Fruit fly (Drosophila melanogaster) whole organism, embryonic: ENCODE results near the gene Gorab.

ENCODE experiments used
- Awh ChIP-seq: fragments of 200-800 bp; sonication (Bioruptor generic); IDR thresholded peaks from 2 replicates; pipeline ENCODE4, ENCODE4 v1.3.6; 2022; ENCODE audit warnings: missing biosample characterization, missing genetic modification characterization
- Bdp1 ChIP-seq: fragments of 200-800 bp; sonication (Bioruptor generic); optimal IDR thresholded peaks from 3 replicates; lab custom pipeline; 2016; ENCODE audit warnings: missing biosample characterization, missing genetic modification characterization
- Blimp-1 ChIP-seq: fragments of 200-800 bp; sonication (Bioruptor generic); optimal IDR thresholded peaks from 3 replicates; lab custom pipeline; 2018; ENCODE audit warnings: missing biosample characterization, missing genetic modification characterization, mild to moderate bottlenecking, moderate library complexity, missing genetic modification reagents
- CG10274 ChIP-seq: fragments of 200-800 bp; sonication (Bioruptor generic); optimal IDR thresholded peaks from 3 replicates; lab custom pipeline; 2017; ENCODE audit warnings: missing biosample characterization, mild to moderate bottlenecking, missing genetic modification characterization
- CG11247 ChIP-seq: fragments of 200-800 bp; sonication (Bioruptor generic); IDR thresholded peaks from 2 replicates; pipeline ENCODE4 v1.3.6; 2022; ENCODE audit warnings: missing biosample characterization, missing genetic modification characterization
- CG12769 ChIP-seq: fragments of 200-800 bp; sonication (Bioruptor generic); optimal IDR thresholded peaks from 2 replicates; lab custom pipeline; 2019; ENCODE audit warnings: missing biosample characterization, mild to moderate bottlenecking, missing genetic modification characterization, moderate library complexity
- CG13424 ChIP-seq: fragments of 200-800 bp; sonication (Bioruptor generic); optimal IDR thresholded peaks from 2 replicates; lab custom pipeline; 2019; ENCODE audit warnings: missing biosample characterization, mild to moderate bottlenecking, missing genetic modification characterization, moderate library complexity
- CG13894 ChIP-seq: fragments of 200-800 bp; sonication (Bioruptor generic); optimal IDR thresholded peaks from 3 replicates; lab custom pipeline; 2018; ENCODE audit warnings: missing biosample characterization, mild to moderate bottlenecking, missing genetic modification characterization, moderate library complexity
- CG14710 ChIP-seq: fragments of 200-800 bp; sonication (Bioruptor generic); optimal IDR thresholded peaks from 3 replicates; lab custom pipeline; 2019; ENCODE audit warnings: missing biosample characterization, mild to moderate bottlenecking, missing genetic modification characterization, moderate library complexity
- CG1647 ChIP-seq: fragments of 200-800 bp; sonication (Bioruptor generic); optimal IDR thresholded peaks from 3 replicates; lab custom pipeline; 2016; ENCODE audit warnings: missing biosample characterization, missing genetic modification characterization
- CG17568 ChIP-seq: fragments of 200-800 bp; sonication (Bioruptor generic); optimal IDR thresholded peaks from 2 replicates; lab custom pipeline; 2018; ENCODE audit warnings: missing biosample characterization, mild to moderate bottlenecking, missing genetic modification characterization, moderate library complexity
- CG18599 ChIP-seq: fragments of 200-800 bp; sonication (Bioruptor generic); optimal IDR thresholded peaks from 3 replicates; lab custom pipeline; 2017; ENCODE audit warnings: missing biosample characterization, missing genetic modification characterization, mild to moderate bottlenecking, moderate library complexity, missing genetic modification reagents
- CG2120 ChIP-seq: fragments of 200-800 bp; sonication (Bioruptor generic); optimal IDR thresholded peaks from 3 replicates; lab custom pipeline; 2016; ENCODE audit warnings: missing biosample characterization, missing genetic modification characterization
- CG2875 ChIP-seq: fragments of 200-800 bp; sonication (Bioruptor generic); optimal IDR thresholded peaks from 2 replicates; lab custom pipeline; 2017; ENCODE audit warnings: missing biosample characterization, mild to moderate bottlenecking, missing genetic modification characterization, missing genetic modification reagents
- CG32532 ChIP-seq: fragments of 200-800 bp; sonication (Bioruptor generic); IDR thresholded peaks from 2 replicates; pipeline ENCODE4 v1.3.6; 2022; ENCODE audit warnings: missing biosample characterization, missing genetic modification characterization
- CG4707 ChIP-seq: fragments of 200-800 bp; sonication (Bioruptor generic); optimal IDR thresholded peaks from 2 replicates; lab custom pipeline; 2018; ENCODE audit warnings: missing biosample characterization, mild to moderate bottlenecking, missing genetic modification characterization, moderate library complexity
- Chrac-16 ChIP-seq: fragments of 200-800 bp; sonication (Bioruptor generic); optimal IDR thresholded peaks from 3 replicates; lab custom pipeline; 2016; ENCODE audit warnings: missing biosample characterization, missing genetic modification characterization
- Dip3 ChIP-seq: fragments of 200-800 bp; sonication (Bioruptor generic); optimal IDR thresholded peaks from 3 replicates; lab custom pipeline; 2016; ENCODE audit warnings: missing biosample characterization, missing genetic modification characterization
- Fer1 ChIP-seq: fragments of 200-800 bp; sonication (Bioruptor generic); optimal IDR thresholded peaks from 2 replicates; lab custom pipeline; 2017; ENCODE audit warnings: missing biosample characterization, mild to moderate bottlenecking, missing genetic modification characterization
- Hr78 ChIP-seq, 2 experiments: fragments of 200-800 bp in 1 of 2; fragments of >200 bp in 1 of 2; sonication (Bioruptor generic) in 1 of 2; optimal IDR thresholded peaks; 2 replicates each; lab custom pipeline; 2017 to 2019; ENCODE audit warnings: missing biosample characterization in 2 of 2, missing genetic modification characterization in 2 of 2, mild to moderate bottlenecking in 1 of 2, moderate library complexity in 1 of 2
- Hsf ChIP-seq: fragments of 200-800 bp; sonication (Bioruptor generic); optimal IDR thresholded peaks from 3 replicates; lab custom pipeline; 2016; ENCODE audit warnings: missing biosample characterization, missing genetic modification characterization
- MTF-1 ChIP-seq: fragments of 200-800 bp; sonication (Bioruptor generic); optimal IDR thresholded peaks from 2 replicates; lab custom pipeline; 2018; ENCODE audit warnings: missing biosample characterization, mild to moderate bottlenecking, missing genetic modification characterization, borderline replicate concordance
- Pdp1 ChIP-seq, 2 experiments: fragments of 200-800 bp; sonication (Bioruptor generic); optimal IDR thresholded peaks; 3 replicates each; lab custom pipeline; 2016; ENCODE audit warnings: missing biosample characterization in 2 of 2, missing genetic modification characterization in 2 of 2, mild to moderate bottlenecking in 1 of 2, moderate library complexity in 1 of 2
- Spps ChIP-seq: fragments of 200-800 bp; sonication (Bioruptor generic); optimal IDR thresholded peaks from 2 replicates; lab custom pipeline; 2018; ENCODE audit warnings: missing biosample characterization, mild to moderate bottlenecking, missing genetic modification characterization
- chinmo ChIP-seq: fragments of 200-800 bp; sonication (Bioruptor generic); IDR thresholded peaks from 4 replicates; pipeline ENCODE4 v1.3.6; 2022; ENCODE audit warnings: missing biosample characterization, missing genetic modification characterization; ENCODE audit not compliant: partially characterized antibody
- chm ChIP-seq: fragments of 200-800 bp; sonication (Bioruptor generic); IDR thresholded peaks from 2 replicates; pipeline ENCODE4 v1.3.6; 2022; ENCODE audit warnings: missing biosample characterization, missing genetic modification characterization
- crp ChIP-seq, 2 experiments: fragments of 200-800 bp; sonication (Bioruptor generic); optimal IDR thresholded peaks; 2 replicates in 1 of 2; 3 replicates in 1 of 2; lab custom pipeline; 2017; ENCODE audit warnings: missing biosample characterization in 2 of 2, missing genetic modification characterization in 2 of 2, mild to moderate bottlenecking in 1 of 2, moderate library complexity in 1 of 2
- ftz-f1 ChIP-seq: fragments of 200-800 bp; sonication (Bioruptor generic); optimal IDR thresholded peaks from 2 replicates; lab custom pipeline; 2016; ENCODE audit warnings: missing biosample characterization, missing genetic modification characterization
- jumu ChIP-seq: fragments of 200-800 bp; sonication (Bioruptor generic); optimal IDR thresholded peaks from 3 replicates; lab custom pipeline; 2016; ENCODE audit warnings: missing biosample characterization, missing genetic modification characterization
- nom ChIP-seq: fragments of 200-800 bp; sonication (Bioruptor generic); optimal IDR thresholded peaks from 2 replicates; lab custom pipeline; 2017; ENCODE audit warnings: missing biosample characterization, missing genetic modification characterization, mild to moderate bottlenecking, moderate library complexity, missing genetic modification reagents
- oc ChIP-seq: fragments of 200-800 bp; sonication (Bioruptor generic); optimal IDR thresholded peaks from 2 replicates; lab custom pipeline; 2018; ENCODE audit warnings: missing biosample characterization, mild to moderate bottlenecking, missing genetic modification characterization, moderate library complexity
- pan ChIP-seq, 4 experiments: fragments of >200 bp in 3 of 4; fragments of 200-800 bp in 1 of 4; sonication (Bioruptor generic) in 1 of 4; optimal IDR thresholded peaks in 3 of 4; IDR thresholded peaks in 1 of 4; 2 replicates each; pipeline versions ENCODE4 v1.3.6 to Lab custom; 2017 to 2022; ENCODE audit warnings: missing biosample characterization in 2 of 4, missing genetic modification characterization in 2 of 4, mixed read lengths in 1 of 4
- pros ChIP-seq: fragments of 200-800 bp; sonication (Bioruptor generic); optimal IDR thresholded peaks from 3 replicates; lab custom pipeline; 2019; ENCODE audit warnings: missing biosample characterization, mild to moderate bottlenecking, missing genetic modification characterization, moderate library complexity
- ranshi ChIP-seq: fragments of 200-800 bp; sonication (Bioruptor generic); IDR thresholded peaks from 2 replicates; pipeline ENCODE4 v1.3.6; 2022; ENCODE audit warnings: missing biosample characterization, missing genetic modification characterization
- salm ChIP-seq: fragments of 200-800 bp; sonication (Bioruptor generic); optimal IDR thresholded peaks from 2 replicates; lab custom pipeline; 2018; ENCODE audit warnings: missing biosample characterization, mild to moderate bottlenecking, missing genetic modification characterization
- scrt ChIP-seq: fragments of 200-800 bp; sonication (Bioruptor generic); optimal IDR thresholded peaks from 2 replicates; lab custom pipeline; 2018; ENCODE audit warnings: missing biosample characterization, mild to moderate bottlenecking, missing genetic modification characterization, moderate library complexity
- sima ChIP-seq: fragments of 200-800 bp; sonication (Bioruptor generic); optimal IDR thresholded peaks from 2 replicates; lab custom pipeline; 2016; ENCODE audit warnings: missing biosample characterization, missing genetic modification characterization
- sisA ChIP-seq: fragments of 200-800 bp; sonication (Bioruptor generic); IDR thresholded peaks from 2 replicates; pipeline ENCODE4 v1.3.6; 2022; ENCODE audit warnings: missing biosample characterization, missing genetic modification characterization

Gorab gene

dm6 chr3L:17386612-17387382 is 41.8 kb downstream of the Gorab start (continued):
- TF ChIP-seq MTF-1 (GFP tag; lab: Kevin White, UChicago): no peak
- no peak for TF ChIP-seq CG1647 (GFP tag; lab: Kevin White, UChicago)
- TF ChIP-seq Chrac-16 (GFP tag; lab: Kevin White, UChicago): no peak
- TF ChIP-seq chm (GFP tag; lab: Robert Waterston, UW): no peak
- TF ChIP-seq Blimp-1: no peak
- TF ChIP-seq Hr78 (GFP tag; optimal IDR thresholded peaks at IDR 0.05; lab: Kevin White, UChicago): peak in 1 of 2 experiments; percentile 59
- TF ChIP-seq ranshi (GFP tag; lab: Robert Waterston, UW): no peak
- no peak for TF ChIP-seq CG17568 (GFP tag; lab: Kevin White, UChicago)
- TF ChIP-seq crp (GFP tag; optimal IDR thresholded peaks at IDR 0.05; lab: Kevin White, UChicago): no peak
- TF ChIP-seq Fer1 (GFP tag; lab: Kevin White, UChicago): no peak
- TF ChIP-seq CG2120 (GFP tag; lab: Kevin White, UChicago): no peak
- no peak for TF ChIP-seq jumu (GFP tag; lab: Kevin White, UChicago)
- no peak for TF ChIP-seq Hsf (GFP tag; lab: Kevin White, UChicago)
- TF ChIP-seq sima (GFP tag; lab: Kevin White, UChicago): no peak
- no peak for TF ChIP-seq pros
- no peak for TF ChIP-seq CG13424 (tag; lab: Kevin White, UChicago)
- peak; percentile 79; the same call in 1 of the 4 replicates for TF ChIP-seq chinmo
- TF ChIP-seq Spps (tag; lab: Kevin White, UChicago): no peak
- no peak for TF ChIP-seq CG4707
- peak in 1 of 2 experiments; percentile 84 for TF ChIP-seq Pdp1 (GFP tag; optimal IDR thresholded peaks at IDR 0.05; lab: Kevin White, UChicago)
- TF ChIP-seq scrt: no peak
- TF ChIP-seq CG2875 (GFP tag; lab: Kevin White, UChicago): no peak
- TF ChIP-seq oc (tag; lab: Kevin White, UChicago): peak; percentile 26
- peak; percentile 28; the same call in 1 of the 2 replicates for TF ChIP-seq Awh (GFP tag; lab: Robert Waterston, UW)
- TF ChIP-seq CG32532: 0 out of 2 replicates have a peak, but pooled peaks have one; percentile 5
- no peak for TF ChIP-seq CG18599 (GFP tag; lab: Kevin White, UChicago)
- no peak for TF ChIP-seq CG11247 (GFP tag; lab: Robert Waterston, UW)
- TF ChIP-seq CG13894 (tag; lab: Kevin White, UChicago): peak; percentile 65
- peak; percentile 2 for TF ChIP-seq ftz-f1 (GFP tag; lab: Kevin White, UChicago)
- TF ChIP-seq Bdp1: no peak
- TF ChIP-seq Dip3 (GFP tag; lab: Kevin White, UChicago): no peak
- TF ChIP-seq CG10274: no peak
- peak; percentile 61 for TF ChIP-seq CG12769 (tag; lab: Kevin White, UChicago)
- TF ChIP-seq CG14710 (tag; lab: Kevin White, UChicago): no peak
- no peak for TF ChIP-seq pan (optimal IDR thresholded peaks at IDR 0.05; lab: Kevin White, UChicago)
- TF ChIP-seq pan (GFP tag; optimal IDR thresholded peaks at IDR 0.05 in 1 of 2, IDR thresholded peaks at IDR 0.05 in 1 of 2): no peak
- no peak for TF ChIP-seq nom (GFP tag; lab: Kevin White, UChicago)
- TF ChIP-seq sisA (GFP tag; lab: Robert Waterston, UW): no peak
- TF ChIP-seq salm (tag; lab: Kevin White, UChicago): no peak
